Fruit fly (Drosophila melanogaster) whole organism, embryonic: ENCODE data around the gene nAChRalpha3.
A peak's percentile ranks its signal among the peaks of the same experiment; 100 is the strongest.

ENCODE experiments used
- CG11504 ChIP-seq: fragments of 200-800 bp; sonication (Bioruptor generic); optimal IDR thresholded peaks from 3 replicates; lab custom pipeline; 2019; ENCODE audit warnings: missing biosample characterization, mild to moderate bottlenecking, missing genetic modification characterization, moderate library complexity
- CG11723 ChIP-seq: fragments of 200-800 bp; sonication (Bioruptor generic); optimal IDR thresholded peaks from 2 replicates; lab custom pipeline; 2017; ENCODE audit warnings: missing biosample characterization, mild to moderate bottlenecking, missing genetic modification characterization
- CG13296 ChIP-seq: fragments of 200-800 bp; sonication (Bioruptor generic); optimal IDR thresholded peaks from 3 replicates; lab custom pipeline; 2018; ENCODE audit warnings: missing biosample characterization, mild to moderate bottlenecking, missing genetic modification characterization
- CG14710 ChIP-seq: fragments of 200-800 bp; sonication (Bioruptor generic); optimal IDR thresholded peaks from 3 replicates; lab custom pipeline; 2019; ENCODE audit warnings: missing biosample characterization, mild to moderate bottlenecking, missing genetic modification characterization, moderate library complexity
- CG15601 ChIP-seq: fragments of 200-800 bp; sonication (Bioruptor generic); optimal IDR thresholded peaks from 3 replicates; lab custom pipeline; 2019; ENCODE audit warnings: missing biosample characterization, mild to moderate bottlenecking, missing genetic modification characterization, moderate library complexity
- CG18262 ChIP-seq: fragments of 200-800 bp; optimal IDR thresholded peaks from 3 replicates; lab custom pipeline; 2019; ENCODE audit warnings: missing biosample characterization, mild to moderate bottlenecking, missing genetic modification characterization, moderate library complexity
- CG1832 ChIP-seq: fragments of 200-800 bp; sonication (Bioruptor generic); optimal IDR thresholded peaks from 2 replicates; lab custom pipeline; 2017; ENCODE audit warnings: missing biosample characterization, mild to moderate bottlenecking, missing genetic modification characterization, inconsistent platforms
- CG2120 ChIP-seq: fragments of 200-800 bp; sonication (Bioruptor generic); optimal IDR thresholded peaks from 3 replicates; lab custom pipeline; 2016; ENCODE audit warnings: missing biosample characterization, missing genetic modification characterization
- CG2199 ChIP-seq: fragments of 200-800 bp; sonication (Bioruptor generic); IDR thresholded peaks from 3 replicates; pipeline ENCODE4 v1.3.6; 2022; ENCODE audit warnings: missing biosample characterization, missing genetic modification characterization
- CG34376 ChIP-seq: fragments of 200-800 bp; sonication (Bioruptor generic); optimal IDR thresholded peaks from 2 replicates; lab custom pipeline; 2018; ENCODE audit warnings: missing biosample characterization, mild to moderate bottlenecking, missing genetic modification characterization
- CG3838 ChIP-seq: fragments of 200-800 bp; sonication (Bioruptor generic); optimal IDR thresholded peaks from 3 replicates; lab custom pipeline; 2016; ENCODE audit warnings: missing biosample characterization, missing genetic modification characterization
- CG4424 ChIP-seq: fragments of 200-800 bp; sonication (Bioruptor generic); optimal IDR thresholded peaks from 3 replicates; lab custom pipeline; 2016; ENCODE audit warnings: missing biosample characterization, missing genetic modification characterization
- CG6254 ChIP-seq: fragments of 200-800 bp; sonication (Bioruptor generic); optimal IDR thresholded peaks from 3 replicates; lab custom pipeline; 2017; ENCODE audit warnings: mild to moderate bottlenecking, missing biosample characterization, missing genetic modification reagents, missing genetic modification characterization
- CG9215 ChIP-seq: fragments of 200-800 bp; sonication (Bioruptor generic); IDR thresholded peaks from 2 replicates; pipeline ENCODE4 v1.3.6; 2022; ENCODE audit warnings: missing biosample characterization, missing genetic modification characterization
- CG9876 ChIP-seq: fragments of 200-800 bp; sonication (Bioruptor generic); optimal IDR thresholded peaks from 2 replicates; lab custom pipeline; 2016; ENCODE audit warnings: missing biosample characterization, missing genetic modification characterization
- Dek ChIP-seq: fragments of 200-800 bp; sonication (Bioruptor generic); optimal IDR thresholded peaks from 3 replicates; lab custom pipeline; 2019; ENCODE audit warnings: missing biosample characterization, mild to moderate bottlenecking, missing genetic modification characterization, moderate library complexity
- Ets65A ChIP-seq: fragments of 200-800 bp; sonication (Bioruptor generic); peaks from one replicate; lab custom pipeline; 2016; ENCODE audit warnings: missing biosample characterization, missing genetic modification characterization
- Gsc ChIP-seq: fragments of 200-800 bp; sonication (Bioruptor generic); IDR thresholded peaks from 2 replicates; pipeline ENCODE4 v1.3.6; 2022; ENCODE audit warnings: missing biosample characterization, missing genetic modification characterization
- Hand ChIP-seq: fragments of 200-800 bp; sonication (Bioruptor generic); optimal IDR thresholded peaks from 2 replicates; lab custom pipeline; 2017; ENCODE audit warnings: mild to moderate bottlenecking, missing biosample characterization, missing genetic modification reagents, missing genetic modification characterization
- Mad ChIP-seq: fragments of 200-800 bp; sonication (Bioruptor generic); optimal IDR thresholded peaks from 2 replicates; lab custom pipeline; 2016; ENCODE audit warnings: missing biosample characterization, missing genetic modification characterization
- Nf-YA ChIP-seq: fragments of 200-800 bp; sonication (Bioruptor generic); IDR thresholded peaks from 2 replicates; pipeline ENCODE4 v1.3.6; 2022; ENCODE audit warnings: missing biosample characterization, missing genetic modification characterization
- Optix ChIP-seq: fragments of 200-800 bp; sonication (Bioruptor generic); IDR thresholded peaks from 3 replicates; pipeline ENCODE4 v1.3.6; 2022; ENCODE audit warnings: missing biosample characterization, missing genetic modification characterization
- PHDP ChIP-seq: fragments of 200-800 bp; sonication (Bioruptor generic); optimal IDR thresholded peaks from 3 replicates; lab custom pipeline; 2018; ENCODE audit warnings: missing biosample characterization, mild to moderate bottlenecking, missing genetic modification characterization, moderate library complexity
- Side ChIP-seq: fragments of 200-800 bp; sonication (Bioruptor generic); optimal IDR thresholded peaks from 2 replicates; lab custom pipeline; 2016; ENCODE audit warnings: missing biosample characterization, missing genetic modification characterization
- Stat92E ChIP-seq, 3 experiments: fragments of >200 bp in 2 of 3; fragments of 200-800 bp in 1 of 3; sonication (Bioruptor generic) in 1 of 3; optimal IDR thresholded peaks; 2 replicates each; lab custom pipeline; 2017 to 2019; ENCODE audit warnings: missing biosample characterization in 3 of 3, missing genetic modification characterization in 3 of 3, mild to moderate bottlenecking in 1 of 3, moderate library complexity in 1 of 3
- cas ChIP-seq: fragments of 200-800 bp; sonication (Bioruptor generic); IDR thresholded peaks from 2 replicates; pipeline ENCODE4 v1.3.6; 2022; ENCODE audit warnings: missing biosample characterization, missing genetic modification characterization
- dpn ChIP-seq, 2 experiments: fragments of 200-800 bp; sonication (Bioruptor generic); optimal IDR thresholded peaks; 3 replicates each; lab custom pipeline; 2016; ENCODE audit warnings: missing biosample characterization in 2 of 2, missing genetic modification characterization in 2 of 2
- fd102C ChIP-seq: fragments of 200-800 bp; sonication (Bioruptor generic); optimal IDR thresholded peaks from 2 replicates; lab custom pipeline; 2018; ENCODE audit warnings: missing biosample characterization, mild to moderate bottlenecking, missing genetic modification characterization, moderate library complexity
- fu2 ChIP-seq: fragments of 200-800 bp; sonication (Bioruptor generic); optimal IDR thresholded peaks from 2 replicates; lab custom pipeline; 2016; ENCODE audit warnings: missing biosample characterization, missing genetic modification characterization
- gcm2 ChIP-seq: fragments of 200-800 bp; sonication (Bioruptor generic); optimal IDR thresholded peaks from 2 replicates; lab custom pipeline; 2016; ENCODE audit warnings: missing biosample characterization, missing genetic modification characterization
- jigr1 ChIP-seq: fragments of 200-800 bp; sonication (Bioruptor generic); IDR thresholded peaks from 3 replicates; pipeline ENCODE4 v1.3.6; 2022; ENCODE audit warnings: missing biosample characterization, missing genetic modification characterization
- maf-S ChIP-seq: fragments of 200-800 bp; sonication (Bioruptor generic); optimal IDR thresholded peaks from 2 replicates; lab custom pipeline; 2016; ENCODE audit warnings: missing biosample characterization, missing genetic modification characterization
- nerfin-2 ChIP-seq: fragments of 200-800 bp; sonication (Bioruptor generic); IDR thresholded peaks from 2 replicates; pipeline ENCODE4 v1.3.6; 2022; ENCODE audit warnings: missing biosample characterization, missing genetic modification characterization; ENCODE audit not compliant: partially characterized antibody
- org-1 ChIP-seq: fragments of 200-800 bp; sonication (Bioruptor generic); optimal IDR thresholded peaks from 2 replicates; lab custom pipeline; 2017; ENCODE audit warnings: missing biosample characterization, missing genetic modification characterization
- pros ChIP-seq: fragments of 200-800 bp; sonication (Bioruptor generic); optimal IDR thresholded peaks from 3 replicates; lab custom pipeline; 2019; ENCODE audit warnings: missing biosample characterization, mild to moderate bottlenecking, missing genetic modification characterization, moderate library complexity
- pzg ChIP-seq: fragments of 200-800 bp; sonication (Bioruptor generic); optimal IDR thresholded peaks from 3 replicates; lab custom pipeline; 2018; ENCODE audit warnings: missing biosample characterization, mild to moderate bottlenecking, missing genetic modification characterization, moderate library complexity
- repo ChIP-seq: fragments of 200-800 bp; sonication (Bioruptor generic); optimal IDR thresholded peaks from 2 replicates; lab custom pipeline; 2016; ENCODE audit warnings: missing biosample characterization, missing genetic modification characterization
- ro ChIP-seq: fragments of 200-800 bp; sonication (Bioruptor generic); IDR thresholded peaks from 2 replicates; pipeline ENCODE4 v1.3.6; 2022; ENCODE audit warnings: missing biosample characterization, missing genetic modification characterization
- scrt ChIP-seq: fragments of 200-800 bp; sonication (Bioruptor generic); optimal IDR thresholded peaks from 2 replicates; lab custom pipeline; 2018; ENCODE audit warnings: missing biosample characterization, mild to moderate bottlenecking, missing genetic modification characterization, moderate library complexity
- sd ChIP-seq: fragments of 200-800 bp; sonication (Bioruptor generic); optimal IDR thresholded peaks from 3 replicates; lab custom pipeline; 2018; ENCODE audit warnings: missing biosample characterization, mild to moderate bottlenecking, missing genetic modification characterization, moderate library complexity
- seq ChIP-seq: fragments of 200-800 bp; sonication (Bioruptor generic); IDR thresholded peaks from 2 replicates; pipeline ENCODE4 v1.3.6; 2022; ENCODE audit warnings: missing biosample characterization, missing genetic modification characterization
- sima ChIP-seq: fragments of 200-800 bp; sonication (Bioruptor generic); optimal IDR thresholded peaks from 2 replicates; lab custom pipeline; 2016; ENCODE audit warnings: missing biosample characterization, missing genetic modification characterization
- slou ChIP-seq: fragments of 200-800 bp; sonication (Bioruptor generic); optimal IDR thresholded peaks from 3 replicates; lab custom pipeline; 2016; ENCODE audit warnings: missing biosample characterization, missing genetic modification characterization
- tap ChIP-seq: fragments of 200-800 bp; optimal IDR thresholded peaks from 3 replicates; lab custom pipeline; 2019; ENCODE audit warnings: missing biosample characterization, mild to moderate bottlenecking, missing genetic modification characterization, moderate library complexity
- tgo ChIP-seq: fragments of 200-800 bp; sonication (Bioruptor generic); IDR thresholded peaks from 3 replicates; pipeline ENCODE4 v1.3.6; 2022; ENCODE audit warnings: missing biosample characterization, missing genetic modification characterization
- unpg ChIP-seq: fragments of 200-800 bp; sonication (Bioruptor generic); optimal IDR thresholded peaks from 3 replicates; lab custom pipeline; 2018; ENCODE audit warnings: missing biosample characterization, mild to moderate bottlenecking, missing genetic modification characterization, moderate library complexity
- vfl ChIP-seq: fragments of 200-800 bp; sonication (Bioruptor generic); optimal IDR thresholded peaks from 2 replicates; lab custom pipeline; 2016; ENCODE audit warnings: missing biosample characterization, missing genetic modification characterization
- wor ChIP-seq: fragments of 200-800 bp; sonication (Bioruptor generic); IDR thresholded peaks from 2 replicates; pipeline ENCODE4 v1.3.6; 2022; ENCODE audit warnings: missing biosample characterization, missing genetic modification characterization
- zen2 ChIP-seq: fragments of 200-800 bp; sonication (Bioruptor generic); IDR thresholded peaks from 3 replicates; pipeline ENCODE4 v1.3.6; 2022; ENCODE audit warnings: missing biosample characterization, missing genetic modification characterization; ENCODE audit not compliant: partially characterized antibody

The nAChRalpha3 gene

dm6 chrX:8398177-8399018 is 31.4 kb upstream of the nAChRalpha3 start, which contains the start of gene CG10555 (continued):
- TF ChIP-seq CG6254 (GFP tag; lab: Kevin White, UChicago) = peak; percentile 99
- TF ChIP-seq CG15601 (tag; lab: Kevin White, UChicago) = peak; percentile 84
- peak; percentile 80 for TF ChIP-seq seq (GFP tag; lab: Robert Waterston, UW)
- TF ChIP-seq CG1832 (GFP tag; lab: Kevin White, UChicago) = no peak
- TF ChIP-seq maf-S (GFP tag; lab: Kevin White, UChicago) = peak; percentile 85
- no peak for TF ChIP-seq CG3838 (GFP tag; lab: Kevin White, UChicago)
- TF ChIP-seq CG34376 = peak; percentile 50
- TF ChIP-seq CG11723 (GFP tag; lab: Kevin White, UChicago) = peak; percentile 74
- peak; percentile 72; the same call in 2 of the 3 replicates for TF ChIP-seq jigr1
- peak; percentile 24 for TF ChIP-seq org-1
- peak; percentile 25 for TF ChIP-seq tap (tag; lab: Kevin White, UChicago)
- peak; percentile 93 for TF ChIP-seq Optix
- peak; percentile 16 for TF ChIP-seq CG13296 (GFP tag; lab: Kevin White, UChicago)
- peak; percentile 45 for TF ChIP-seq pzg
- TF ChIP-seq CG9215 = peak; percentile 85
- TF ChIP-seq Gsc = peak; percentile 67
- no peak for TF ChIP-seq pros (GFP tag; lab: Kevin White, UChicago)
- peak; percentile 77 for TF ChIP-seq Side
- peak; percentile 87 for TF ChIP-seq PHDP (tag; lab: Kevin White, UChicago)
- peak; percentile 12 for TF ChIP-seq scrt
- TF ChIP-seq fd102C = no peak
- TF ChIP-seq zen2 (GFP tag; lab: Robert Waterston, UW) = peak; percentile 28; the same call in 1 of the 3 replicates
- no peak; the same call in 1 of the 2 replicates for TF ChIP-seq Nf-YA
- peak; percentile 75 for TF ChIP-seq CG18262
- peak; percentile 90 for TF ChIP-seq fu2 (GFP tag; lab: Kevin White, UChicago)
- peak; percentile 77 for TF ChIP-seq nerfin-2 (GFP tag; lab: Robert Waterston, UW)
- peak; percentile 85 for TF ChIP-seq CG14710
- TF ChIP-seq dpn (GFP tag; optimal IDR thresholded peaks at IDR 0.05; lab: Kevin White, UChicago) = peak; percentile 46 to 87
- TF ChIP-seq slou (GFP tag; lab: Kevin White, UChicago) = peak; percentile 58
- TF ChIP-seq sima (GFP tag; lab: Kevin White, UChicago) = peak; percentile 41
- peak; percentile 93 for TF ChIP-seq wor (GFP tag; lab: Robert Waterston, UW)
- peak; percentile 84 for TF ChIP-seq unpg (GFP tag; lab: Kevin White, UChicago)
- TF ChIP-seq CG2120 (GFP tag; lab: Kevin White, UChicago) = peak; percentile 95
- TF ChIP-seq Stat92E (GFP tag; optimal IDR thresholded peaks at IDR 0.05; lab: Kevin White, UChicago) = no peak
- peak; percentile 51 for TF ChIP-seq ro (GFP tag; lab: Robert Waterston, UW)
- peak; percentile 81 for TF ChIP-seq CG4424 (GFP tag; lab: Kevin White, UChicago)
- peak; percentile 49 for TF ChIP-seq Dek (tag; lab: Kevin White, UChicago)
- peak; percentile 90 for TF ChIP-seq Mad (GFP tag; lab: Kevin White, UChicago)
- peak; percentile 99 for TF ChIP-seq Ets65A (GFP tag; lab: Kevin White, UChicago)
- TF ChIP-seq sd (tag; lab: Kevin White, UChicago) = no peak
- TF ChIP-seq Hand (GFP tag; lab: Kevin White, UChicago) = peak; percentile 52
- peak; percentile 64 for TF ChIP-seq CG11504 (tag; lab: Kevin White, UChicago)
- peak; percentile 70 for TF ChIP-seq cas (GFP tag; lab: Robert Waterston, UW)
- peak; percentile 94 for TF ChIP-seq CG9876 (GFP tag; lab: Kevin White, UChicago)
- TF ChIP-seq vfl (GFP tag; lab: Kevin White, UChicago) = peak; percentile 84
- TF ChIP-seq repo (GFP tag; lab: Kevin White, UChicago) = peak; percentile 87
- peak; percentile 26; the same call in 1 of the 3 replicates for TF ChIP-seq CG2199 (GFP tag; lab: Robert Waterston, UW)
- TF ChIP-seq gcm2 (GFP tag; lab: Kevin White, UChicago) = peak; percentile 71
- TF ChIP-seq tgo (GFP tag; lab: Robert Waterston, UW) = peak; percentile 90
